Worm (Caenorhabditis elegans) whole organism, young adult: ENCODE results near the gene pkc-1.

Experiments
- B0261.1 ChIP-seq: sonication (generic microtip); optimal IDR thresholded peaks from 2 replicates; lab custom pipeline; 2016; ENCODE audit warnings: mild to moderate bottlenecking, missing genetic modification characterization, moderate library complexity, missing compliant biosample characterization
- D2030.7 ChIP-seq: fragments of 200-800 bp; sonication (Bioruptor generic); IDR thresholded peaks from 2 replicates; pipeline ENCODE4 v1.3.6; 2022; ENCODE audit warnings: missing genetic modification reagents, missing genetic modification characterization, missing compliant biosample characterization
- F37B4.10 ChIP-seq: fragments of 200-800 bp; sonication (Bioruptor generic); IDR thresholded peaks from 2 replicates; pipeline ENCODE4 v1.3.6; 2022; ENCODE audit warnings: missing genetic modification characterization, missing compliant biosample characterization
- K12H6.12 ChIP-seq: fragments of 200-800 bp; sonication (Bioruptor generic); optimal IDR thresholded peaks from 2 replicates; lab custom pipeline; 2018; ENCODE audit warnings: mild to moderate bottlenecking, missing genetic modification characterization, missing compliant biosample characterization
- Y53G8AR.9 ChIP-seq: fragments of 200-800 bp; sonication (Bioruptor generic); conservative IDR thresholded peaks from 2 replicates; pipeline ENCODE4 v1.3.6; 2022; ENCODE audit warnings: missing genetic modification reagents, missing genetic modification characterization, missing compliant biosample characterization
- Y95B8A.8 ChIP-seq: fragments of 200-800 bp; sonication (Bioruptor generic); IDR thresholded peaks from 2 replicates; pipeline ENCODE4 v1.3.6; 2022; ENCODE audit warnings: missing genetic modification reagents, missing genetic modification characterization, missing compliant biosample characterization
- ZK185.1 ChIP-seq: sonication (generic microtip); optimal IDR thresholded peaks from 2 replicates; lab custom pipeline; 2016; ENCODE audit warnings: mild to moderate bottlenecking, missing genetic modification characterization, missing compliant biosample characterization; ENCODE audit not compliant: poor library complexity, severe bottlenecking
- ama-1 ChIP-seq, 3 experiments: fragments of 150-350 bp in 1 of 3; sonication (generic microtip) in 2 of 3; optimal IDR thresholded peaks; 2 replicates each; lab custom pipeline; 2014 to 2018; ENCODE audit warnings: missing biosample characterization in 2 of 3, missing genetic modification characterization in 2 of 3, missing genetic modification reagents in 2 of 3
- aptf-2 ChIP-seq: fragments of 200-800 bp; sonication (Bioruptor generic); conservative IDR thresholded peaks from 2 replicates; pipeline ENCODE4 v1.3.6; 2022; ENCODE audit warnings: missing genetic modification reagents, missing genetic modification characterization, missing compliant biosample characterization
- aptf-3 ChIP-seq: fragments of 200-800 bp; sonication (Bioruptor generic); IDR thresholded peaks from 2 replicates; pipeline ENCODE4 v1.3.6; 2022; ENCODE audit warnings: missing genetic modification characterization, missing compliant biosample characterization
- cebp-1 ChIP-seq, 2 experiments: fragments of 200-800 bp in 1 of 2; sonication (Bioruptor generic) in 1 of 2; sonication (generic microtip) in 1 of 2; IDR thresholded peaks in 1 of 2; optimal IDR thresholded peaks in 1 of 2; 2 replicates each; pipeline versions ENCODE4 v1.3.6 to Lab custom; 2017 to 2022; ENCODE audit warnings: missing compliant biosample characterization in 2 of 2, missing genetic modification characterization in 2 of 2, mild to moderate bottlenecking in 1 of 2, missing genetic modification reagents in 1 of 2, moderate library complexity in 1 of 2
- ceh-100 ChIP-seq: fragments of 200-800 bp; sonication (Bioruptor generic); IDR thresholded peaks from 2 replicates; pipeline ENCODE4 v1.3.6; 2022; ENCODE audit warnings: missing genetic modification reagents, missing genetic modification characterization, missing compliant biosample characterization
- chd-7 ChIP-seq: sonication (generic microtip); optimal IDR thresholded peaks from 2 replicates; lab custom pipeline; 2016; ENCODE audit warnings: mild to moderate bottlenecking, missing genetic modification characterization, moderate library complexity, missing compliant biosample characterization
- dpff-1 ChIP-seq: sonication (generic microtip); optimal IDR thresholded peaks from 2 replicates; lab custom pipeline; 2017; ENCODE audit warnings: mild to moderate bottlenecking, missing genetic modification characterization, missing compliant biosample characterization
- efl-1 ChIP-seq: fragments of 150-350 bp; optimal IDR thresholded peaks from 2 replicates; lab custom pipeline; 2014; ENCODE audit warnings: missing biosample characterization, missing genetic modification reagents, missing genetic modification characterization
- egl-18 ChIP-seq: fragments of 200-800 bp; sonication (Bioruptor generic); IDR thresholded peaks from 2 replicates; pipeline ENCODE4 v1.3.6; 2022; ENCODE audit warnings: missing genetic modification reagents, missing genetic modification characterization, missing compliant biosample characterization
- egl-44 ChIP-seq: fragments of 200-800 bp; sonication (Bioruptor generic); IDR thresholded peaks from 2 replicates; pipeline ENCODE4 v1.3.6; 2022; ENCODE audit warnings: missing genetic modification reagents, missing genetic modification characterization, missing compliant biosample characterization
- egrh-3 ChIP-seq: fragments of 200-800 bp; sonication (Bioruptor generic); IDR thresholded peaks from 2 replicates; pipeline ENCODE4 v1.3.6; 2022; ENCODE audit warnings: missing genetic modification reagents, missing genetic modification characterization, missing compliant biosample characterization
- ekl-4 ChIP-seq: fragments of 200-800 bp; sonication (Bioruptor generic); IDR thresholded peaks from 2 replicates; pipeline ENCODE4 v1.3.6; 2022; ENCODE audit warnings: missing genetic modification reagents, missing genetic modification characterization, missing compliant biosample characterization
- ets-4 ChIP-seq: fragments of 200-800 bp; sonication (Bioruptor generic); optimal IDR thresholded peaks from 2 replicates; lab custom pipeline; 2018; ENCODE audit warnings: mild to moderate bottlenecking, missing genetic modification characterization, missing compliant biosample characterization
- fkh-3 ChIP-seq: sonication (generic microtip); optimal IDR thresholded peaks from 2 replicates; lab custom pipeline; 2016; ENCODE audit warnings: mild to moderate bottlenecking, missing genetic modification characterization, missing compliant biosample characterization
- hmg-1.2 ChIP-seq: fragments of 200-800 bp; sonication (Bioruptor generic); IDR thresholded peaks from 2 replicates; pipeline ENCODE4 v1.3.6; 2022; ENCODE audit warnings: missing genetic modification reagents, missing genetic modification characterization, missing compliant biosample characterization
- let-526 ChIP-seq: fragments of 200-800 bp; sonication (Bioruptor generic); IDR thresholded peaks from 2 replicates; pipeline ENCODE4 v1.3.6; 2022; ENCODE audit warnings: missing genetic modification reagents, missing genetic modification characterization, missing compliant biosample characterization
- lin-26 ChIP-seq: fragments of 200-800 bp; sonication (Bioruptor generic); IDR thresholded peaks from 2 replicates; pipeline ENCODE4 v1.3.6; 2022; ENCODE audit warnings: missing genetic modification reagents, missing genetic modification characterization, missing compliant biosample characterization
- lin-35 ChIP-seq, 3 experiments: fragments of 150-350 bp in 2 of 3; sonication (generic microtip) in 1 of 3; optimal IDR thresholded peaks; 2 replicates each; lab custom pipeline; 2014 to 2018; ENCODE audit warnings: missing biosample characterization in 3 of 3, missing genetic modification characterization in 3 of 3, missing genetic modification reagents in 3 of 3
- lin-54 ChIP-seq: fragments of 200-800 bp; sonication (Bioruptor generic); optimal IDR thresholded peaks from 2 replicates; lab custom pipeline; 2018; ENCODE audit warnings: mild to moderate bottlenecking, missing genetic modification characterization, missing compliant biosample characterization
- lsl-1 ChIP-seq: fragments of 200-800 bp; sonication (Bioruptor generic); optimal IDR thresholded peaks from 2 replicates; lab custom pipeline; 2018; ENCODE audit warnings: mild to moderate bottlenecking, missing genetic modification characterization, moderate library complexity, missing compliant biosample characterization
- madf-10 ChIP-seq: sonication (generic microtip); optimal IDR thresholded peaks from 2 replicates; lab custom pipeline; 2016; ENCODE audit warnings: mild to moderate bottlenecking, missing genetic modification characterization, missing compliant biosample characterization
- mel-28 ChIP-seq: sonication (generic microtip); optimal IDR thresholded peaks from 2 replicates; lab custom pipeline; 2016; ENCODE audit warnings: borderline replicate concordance, mild to moderate bottlenecking, missing genetic modification characterization, missing compliant biosample characterization
- mxl-1 ChIP-seq: sonication (generic microtip); optimal IDR thresholded peaks from 2 replicates; lab custom pipeline; 2016; ENCODE audit warnings: missing genetic modification characterization, missing compliant biosample characterization
- nfya-1 ChIP-seq: sonication (generic microtip); optimal IDR thresholded peaks from 2 replicates; lab custom pipeline; 2017; ENCODE audit warnings: antibody characterized with exemption, missing compliant biosample characterization, missing genetic modification characterization, borderline replicate concordance; ENCODE audit not compliant: insufficient read depth
- nfya-2 ChIP-seq: fragments of 200-800 bp; sonication (Bioruptor generic); IDR thresholded peaks from 2 replicates; pipeline ENCODE4 v1.3.6; 2022; ENCODE audit warnings: missing genetic modification reagents, missing genetic modification characterization, missing compliant biosample characterization
- nhr-27 ChIP-seq: fragments of 200-800 bp; sonication (Bioruptor generic); optimal IDR thresholded peaks from 2 replicates; lab custom pipeline; 2018; ENCODE audit warnings: mild to moderate bottlenecking, missing genetic modification characterization, moderate library complexity, missing compliant biosample characterization
- rcor-1 ChIP-seq: fragments of 200-800 bp; sonication (Bioruptor generic); IDR thresholded peaks from 2 replicates; pipeline ENCODE4 v1.3.6; 2022; ENCODE audit warnings: missing genetic modification reagents, missing genetic modification characterization, missing compliant biosample characterization
- snpc-1.3 ChIP-seq: sonication (generic microtip); optimal IDR thresholded peaks from 2 replicates; lab custom pipeline; 2017; ENCODE audit warnings: missing genetic modification characterization, mild to moderate bottlenecking, missing compliant biosample characterization, antibody characterized with exemption, moderate library complexity, missing genotype, missing genetic modification reagents; ENCODE audit not compliant: insufficient read depth
- snpc-3.4 ChIP-seq: sonication (generic microtip); optimal IDR thresholded peaks from 2 replicates; lab custom pipeline; 2017; ENCODE audit warnings: missing genetic modification characterization, mild to moderate bottlenecking, missing compliant biosample characterization, antibody characterized with exemption, moderate library complexity, missing genotype, missing genetic modification reagents
- snpc-4 ChIP-seq, 5 experiments: fragments of 150-350 bp in 1 of 5; sonication (generic microtip) in 4 of 5; optimal IDR thresholded peaks; 2 replicates each; lab custom pipeline; 2014 to 2018; ENCODE audit warnings: missing genetic modification characterization in 5 of 5, missing biosample characterization in 3 of 5, antibody characterized with exemption in 2 of 5, mild to moderate bottlenecking in 2 of 5, missing compliant biosample characterization in 2 of 5, missing genotype in 2 of 5, moderate library complexity in 2 of 5, missing genetic modification reagents in 1 of 5
- tbp1 ChIP-seq: fragments of 200-800 bp; sonication (Bioruptor generic); optimal IDR thresholded peaks from 2 replicates; lab custom pipeline; 2018; ENCODE audit warnings: mild to moderate bottlenecking, missing genetic modification characterization, missing compliant biosample characterization
- unc-130 ChIP-seq: sonication (generic microtip); optimal IDR thresholded peaks from 2 replicates; lab custom pipeline; 2016; ENCODE audit warnings: missing genetic modification reagents, missing genetic modification characterization, missing compliant biosample characterization
- zfh-2 ChIP-seq: fragments of 200-800 bp; sonication (Bioruptor generic); conservative IDR thresholded peaks from 2 replicates; pipeline ENCODE4 v1.3.6; 2022; ENCODE audit warnings: missing genetic modification reagents, missing genetic modification characterization, missing compliant biosample characterization
- zim-3 ChIP-seq: sonication (generic microtip); optimal IDR thresholded peaks from 2 replicates; lab custom pipeline; 2017; ENCODE audit warnings: mild to moderate bottlenecking, missing genetic modification characterization, moderate library complexity, missing compliant biosample characterization
- ztf-18 ChIP-seq: sonication (generic microtip); optimal IDR thresholded peaks from 2 replicates; lab custom pipeline; 2016; ENCODE audit warnings: missing genotype, mild to moderate bottlenecking, missing genetic modification characterization, missing compliant biosample characterization
- ztf-22 ChIP-seq: fragments of 200-800 bp; sonication (Bioruptor generic); optimal IDR thresholded peaks from 2 replicates; lab custom pipeline; 2018; ENCODE audit warnings: mild to moderate bottlenecking, missing genetic modification characterization, moderate library complexity, missing compliant biosample characterization
- ztf-25 ChIP-seq: fragments of 200-800 bp; sonication (Bioruptor generic); IDR thresholded peaks from 2 replicates; pipeline ENCODE4 v1.3.6; 2022; ENCODE audit warnings: missing genetic modification reagents, missing genetic modification characterization, missing compliant biosample characterization
- ztf-3 ChIP-seq: fragments of 200-800 bp; sonication (Bioruptor generic); optimal IDR thresholded peaks from 2 replicates; lab custom pipeline; 2018; ENCODE audit warnings: mild to moderate bottlenecking, missing genetic modification characterization, missing compliant biosample characterization

Gene pkc-1

ce11 chrV:12025683-12026082, 6.3 kb downstream of the pkc-1 start:
- TF ChIP-seq unc-130: no peak
- TF ChIP-seq dpff-1 (tag; lab: Kevin White, UChicago): no peak
- TF ChIP-seq chd-7 (tag; lab: Kevin White, UChicago): peak; percentile 15
- peak; percentile 29; the same call in 1 of the 2 replicates for TF ChIP-seq zfh-2 (GFP tag; lab: Robert Waterston, UW)
- TF ChIP-seq K12H6.12 (tag; lab: Kevin White, UChicago): peak; percentile 28
- TF ChIP-seq lin-26 (GFP tag; lab: Robert Waterston, UW): no peak
- TF ChIP-seq efl-1 (GFP tag; lab: Kevin White, UChicago): no peak
- no peak for TF ChIP-seq snpc-1.3 (tag; lab: Kevin White, UChicago)
- TF ChIP-seq Y95B8A.8 (GFP tag; lab: Robert Waterston, UW): no peak
- TF ChIP-seq rcor-1 (GFP tag; lab: Robert Waterston, UW): no peak

- TF ChIP-seq tbp1 (GFP tag; lab: Kevin White, UChicago) (no peak), egl-44 (GFP tag; lab: Robert Waterston, UW) (no peak), zfh-2 (GFP tag; lab: Robert Waterston, UW) (peak; percentile 98), lsl-1 (GFP tag; lab: Kevin White, UChicago) (no peak), mel-28 (tag; lab: Kevin White, UChicago) (no peak), nfya-1 (no peak), ZK185.1 (tag; lab: Kevin White, UChicago) (no peak), madf-10 (peak; percentile 40), lin-54 (GFP tag; lab: Kevin White, UChicago) (no peak), aptf-3 (GFP tag; lab: Robert Waterston, UW) (no peak), ztf-25 (0 out of 2 replicates have a peak, but pooled peaks have one; percentile 7), ama-1 (optimal IDR thresholded peaks at IDR 0.05; lab: Kevin White, UChicago) (no peak), ama-1 (GFP tag; optimal IDR thresholded peaks at IDR 0.05; lab: Kevin White, UChicago) (no peak), egrh-3 (GFP tag; lab: Robert Waterston, UW) (peak; percentile 93), ceh-100 (peak; percentile 38; the same call in 1 of the 2 replicates), cebp-1 (GFP tag; IDR thresholded peaks at IDR 0.05; lab: Robert Waterston, UW) (0 out of 2 replicates have a peak, but pooled peaks have one; percentile 49), cebp-1 (tag; optimal IDR thresholded peaks at IDR 0.05; lab: Kevin White, UChicago) (peak; percentile 10), hmg-1.2 (GFP tag; lab: Robert Waterston, UW) (no peak), aptf-2 (GFP tag; lab: Robert Waterston, UW) (no peak), egl-18 (no peak), let-526 (no peak), mxl-1 (no peak), ets-4 (GFP tag; lab: Kevin White, UChicago) (no peak), D2030.7 (no peak), nhr-27 (tag; lab: Kevin White, UChicago) (no peak), B0261.1 (tag; lab: Kevin White, UChicago) (no peak), lin-35 (GFP tag; optimal IDR thresholded peaks at IDR 0.05; lab: Kevin White, UChicago) (no peak), ztf-22 (GFP tag; lab: Kevin White, UChicago) (no peak), zim-3 (tag; lab: Kevin White, UChicago) (no peak), nfya-2 (GFP tag; lab: Robert Waterston, UW) (no peak), snpc-4 (GFP tag; optimal IDR thresholded peaks at IDR 0.05; lab: Kevin White, UChicago) (no peak), snpc-4 (tag; optimal IDR thresholded peaks at IDR 0.05; lab: Kevin White, UChicago) (peak in 1 of 4 experiments; percentile 7), ztf-3 (no peak), ekl-4 (no peak), fkh-3 (tag; lab: Kevin White, UChicago) (no peak), F37B4.10 (no peak), snpc-1.3 (tag; lab: Kevin White, UChicago) (no peak), snpc-3.4 (no peak), Y53G8AR.9 (GFP tag; lab: Robert Waterston, UW) (no peak), ztf-18 (tag; lab: Kevin White, UChicago) (no peak)
Observed at ce11 chrV:12024273-12024672, 7.7 kb downstream of the pkc-1 start.
